Worm (Caenorhabditis elegans) whole organism, dauer: Measurements from ENCODE around the gene mspn-1.

Experiments used
- unc-62 ChIP-seq: sonication (generic microtip); optimal IDR thresholded peaks from 2 replicates; lab custom pipeline; 2017; ENCODE audit warnings: missing biosample characterization, missing genetic modification reagents, missing genetic modification characterization

mspn-1 gene

DNA sequence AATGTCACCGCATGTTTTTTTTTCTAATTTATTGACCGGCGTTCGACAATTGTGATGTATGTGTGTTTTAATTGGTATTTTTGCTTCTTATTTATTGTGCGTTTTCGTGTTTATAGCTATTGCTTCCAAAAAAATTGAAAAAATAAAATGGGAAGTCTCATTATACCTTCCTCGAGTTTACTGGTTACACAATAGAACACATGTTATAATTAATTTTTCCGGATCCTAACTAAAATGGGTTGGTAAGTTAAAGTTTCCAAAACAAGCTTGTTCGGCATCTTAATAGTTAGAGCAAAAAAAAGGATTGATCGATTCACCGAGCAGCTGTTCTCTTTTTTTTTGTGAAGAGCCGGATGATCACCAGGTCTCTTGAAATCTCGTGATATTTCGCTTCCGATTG lies 22.3 kb upstream of the mspn-1 start, which contains the start of gene ttr-54:
Gene ttr-54, plus strand, starts transcription at position 301 of the 400 bp plus-strand sequence.
- TF ChIP-seq unc-62 (GFP tag; lab: Kevin White, UChicago) = no peak

DNA sequence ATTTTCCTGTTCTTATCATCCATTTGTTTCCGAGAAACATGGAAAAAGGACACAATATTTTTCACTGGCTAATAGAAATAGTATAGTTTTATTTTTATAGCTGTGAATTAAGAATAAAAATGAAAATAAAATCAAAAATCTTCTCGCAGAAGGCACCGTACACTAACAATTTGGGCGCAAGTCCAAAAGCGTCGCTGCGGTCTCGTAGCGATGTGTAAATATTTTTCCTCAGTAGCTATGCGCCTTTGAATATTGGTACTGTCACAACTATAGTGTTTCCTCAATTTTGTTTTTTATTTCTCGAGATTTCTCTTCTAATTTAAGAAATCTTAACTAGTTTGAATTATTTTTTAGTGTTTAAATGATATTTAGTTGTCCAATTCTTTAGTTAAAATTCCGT lies 20.7 kb upstream of the mspn-1 start:
- TF ChIP-seq unc-62 (GFP tag; lab: Kevin White, UChicago) = no peak

DNA sequence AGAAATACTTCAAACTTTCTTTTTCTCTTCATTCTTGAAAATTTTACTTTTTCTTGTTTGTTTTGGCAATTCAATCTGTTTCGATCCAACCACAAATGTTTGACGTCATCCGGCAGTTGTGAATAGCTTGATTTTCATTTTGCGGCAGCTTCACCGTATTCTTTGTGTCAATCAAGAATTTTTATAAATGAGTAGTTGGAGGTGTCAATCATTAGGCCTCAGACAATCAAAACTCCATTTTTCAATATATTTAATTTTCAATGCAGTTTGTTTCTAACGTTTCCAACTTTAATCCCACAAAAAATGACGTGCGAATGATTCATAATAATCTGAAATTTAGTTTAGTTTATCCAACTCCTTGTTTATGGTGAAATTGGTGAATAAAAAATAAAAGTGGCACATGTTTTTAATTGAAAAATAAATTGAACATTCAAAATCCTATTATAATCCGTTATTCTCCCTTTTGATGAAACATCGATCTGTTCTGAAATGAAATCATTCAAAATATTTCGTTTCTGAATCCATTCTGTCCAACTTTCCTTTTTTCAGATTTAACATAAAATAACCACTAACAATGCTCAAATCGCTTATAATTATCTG lies 20.2 kb upstream of the mspn-1 start, which contains the start of gene ttr-53:
Gene ttr-53, plus strand, starts transcription at position 550 of the 600 bp plus-strand sequence.
- TF ChIP-seq unc-62 (GFP tag; lab: Kevin White, UChicago) = no peak

DNA sequence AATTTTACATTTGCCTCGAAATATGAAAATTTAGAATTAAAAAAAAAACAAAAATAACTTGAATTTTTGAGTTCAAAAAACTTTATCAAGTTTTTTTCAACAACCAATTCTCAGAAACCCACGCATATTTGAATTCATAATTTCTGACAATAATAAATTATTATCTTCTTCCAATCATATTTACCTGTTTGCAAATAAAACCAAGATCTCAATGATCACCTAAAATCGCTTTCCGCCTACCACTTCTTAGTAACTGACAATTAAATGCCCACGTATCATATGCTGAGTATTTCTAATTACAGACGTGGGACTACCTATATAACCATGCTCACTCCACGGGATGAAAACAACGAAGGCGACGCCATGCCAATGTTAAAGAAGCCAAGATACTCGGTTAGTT lies 16.1 kb upstream of the mspn-1 start, which contains the start of gene pps-1:
Gene pps-1, plus strand, starts transcription at position 301 of the 400 bp plus-strand sequence.
- no peak for TF ChIP-seq unc-62 (GFP tag; lab: Kevin White, UChicago)

DNA sequence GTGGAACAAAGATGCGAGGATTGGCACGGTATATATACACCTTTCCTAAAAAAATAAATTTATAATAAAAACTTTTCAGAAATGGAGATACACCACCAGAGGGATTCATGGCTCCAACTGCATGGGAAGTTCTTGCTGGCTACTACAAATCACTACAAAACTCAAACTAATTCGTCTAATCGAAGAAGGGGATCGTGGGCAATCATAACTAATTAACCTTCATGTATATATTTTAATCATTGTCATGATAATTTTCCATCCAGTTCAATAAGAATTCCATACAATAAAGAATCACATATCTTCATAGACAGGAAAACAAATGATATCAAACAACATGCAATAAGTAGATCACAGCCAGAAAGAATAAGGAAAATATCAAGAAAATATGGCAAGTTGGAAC lies 13.7 kb upstream of the mspn-1 start:
- no peak for TF ChIP-seq unc-62 (GFP tag; lab: Kevin White, UChicago)

DNA sequence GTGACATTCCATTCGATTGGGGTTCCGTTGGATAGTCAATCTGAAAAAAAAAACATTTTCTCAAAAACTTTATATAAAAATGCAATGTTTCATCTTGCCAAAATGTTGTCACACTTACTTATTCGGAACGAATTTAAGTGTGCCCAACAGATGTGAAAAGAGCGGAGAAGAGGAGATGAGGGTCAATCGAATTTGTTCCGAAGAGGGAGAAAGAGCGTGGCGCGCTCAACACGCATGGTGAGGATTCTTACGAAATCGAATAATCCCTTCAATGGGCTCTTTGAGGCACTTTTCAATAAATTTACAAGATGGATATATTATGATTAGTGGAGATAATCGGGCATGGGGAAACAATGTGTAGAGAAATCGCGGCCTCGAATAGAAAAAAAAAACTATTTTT lies 7.0 kb upstream of the mspn-1 start:
- no peak for TF ChIP-seq unc-62 (GFP tag; lab: Kevin White, UChicago)

DNA sequence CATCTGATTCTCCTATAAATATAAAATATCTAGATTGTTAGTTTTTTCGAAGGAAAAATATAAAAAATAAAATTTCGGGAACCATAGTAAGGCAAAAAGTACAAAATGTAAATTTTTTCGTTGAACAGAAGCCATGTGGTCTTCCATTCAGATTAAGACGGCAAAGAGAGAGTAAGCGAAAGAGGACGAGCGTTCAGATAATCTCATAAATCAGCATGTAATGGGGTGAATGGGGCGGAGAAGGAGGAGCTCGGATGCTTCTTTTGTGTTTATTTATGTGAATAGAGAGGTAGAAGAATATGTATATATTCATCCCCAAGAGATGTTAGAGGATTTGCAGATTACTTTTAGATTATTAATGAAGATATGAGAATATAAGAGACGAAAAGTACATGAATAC lies 3.4 kb upstream of the mspn-1 start, which contains the start of gene pxf-1:
Gene pxf-1, minus strand, starts transcription at position 14 of the 400 bp plus-strand sequence.
- TF ChIP-seq unc-62 (GFP tag; lab: Kevin White, UChicago) = no peak

DNA sequence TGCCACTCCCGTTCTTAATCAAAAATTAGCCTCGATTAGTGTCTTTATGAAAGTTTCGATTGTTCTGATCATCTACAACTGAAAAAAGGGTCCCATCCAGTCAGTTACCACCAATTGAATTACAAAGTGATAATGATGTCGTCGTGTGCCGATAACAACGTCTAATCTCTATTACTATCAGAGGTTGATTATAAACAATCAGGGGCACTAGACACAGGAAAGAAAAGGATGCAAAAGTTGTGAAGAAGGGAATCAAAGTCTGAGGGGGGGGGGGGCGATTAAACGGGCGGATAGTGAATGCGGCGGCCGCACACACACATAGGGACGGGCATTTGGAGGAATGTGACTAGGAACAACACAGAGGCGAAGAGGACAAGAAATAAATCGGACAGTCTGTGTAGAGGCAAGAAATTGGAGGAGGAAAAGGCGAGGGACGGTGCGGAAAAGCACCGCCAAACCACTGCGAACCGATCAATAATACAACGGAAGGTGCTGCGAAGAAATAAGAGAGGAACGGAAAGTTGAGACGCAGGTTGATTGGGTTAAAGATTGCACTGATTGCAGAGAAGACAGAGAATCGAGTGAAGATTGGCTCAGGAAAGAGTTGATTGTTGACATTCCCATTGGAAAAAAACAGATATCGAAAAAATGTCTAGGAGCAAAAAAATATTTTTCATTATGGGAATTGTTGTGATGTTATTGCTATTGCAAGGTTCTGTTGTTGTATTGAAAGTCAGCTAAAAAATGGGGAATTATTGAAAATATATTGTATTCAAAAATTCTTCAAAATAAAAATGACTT lies 2.6 kb upstream of the mspn-1 start:
- no peak for TF ChIP-seq unc-62 (GFP tag; lab: Kevin White, UChicago)

DNA sequence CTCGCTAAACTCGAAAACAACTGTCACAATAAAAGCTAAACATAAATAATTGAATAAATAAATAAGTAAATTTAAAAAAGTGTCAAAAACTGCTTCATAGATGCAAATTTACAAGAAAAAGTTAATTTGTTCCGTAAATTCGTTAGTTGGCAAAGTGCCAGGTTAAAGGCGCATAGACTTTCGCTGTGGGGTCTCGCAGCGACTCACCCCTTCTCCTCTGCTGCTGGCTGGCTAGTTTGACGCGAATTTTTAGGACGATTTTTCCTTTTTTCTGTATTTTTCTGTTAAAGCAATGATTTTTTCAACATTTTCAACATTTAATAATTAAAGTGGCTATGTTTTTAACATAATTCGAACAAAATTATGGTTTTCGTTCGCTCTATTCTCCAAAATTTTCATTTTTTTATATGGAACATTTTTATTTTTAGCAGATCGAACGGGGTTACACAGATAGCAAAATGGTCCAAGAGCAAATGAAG lies 1.5 kb upstream of the mspn-1 start, which contains the start of gene rack-1:
Gene rack-1, plus strand, starts transcription at position 429 of the 479 bp plus-strand sequence.
- no peak for TF ChIP-seq unc-62 (GFP tag; lab: Kevin White, UChicago)

DNA sequence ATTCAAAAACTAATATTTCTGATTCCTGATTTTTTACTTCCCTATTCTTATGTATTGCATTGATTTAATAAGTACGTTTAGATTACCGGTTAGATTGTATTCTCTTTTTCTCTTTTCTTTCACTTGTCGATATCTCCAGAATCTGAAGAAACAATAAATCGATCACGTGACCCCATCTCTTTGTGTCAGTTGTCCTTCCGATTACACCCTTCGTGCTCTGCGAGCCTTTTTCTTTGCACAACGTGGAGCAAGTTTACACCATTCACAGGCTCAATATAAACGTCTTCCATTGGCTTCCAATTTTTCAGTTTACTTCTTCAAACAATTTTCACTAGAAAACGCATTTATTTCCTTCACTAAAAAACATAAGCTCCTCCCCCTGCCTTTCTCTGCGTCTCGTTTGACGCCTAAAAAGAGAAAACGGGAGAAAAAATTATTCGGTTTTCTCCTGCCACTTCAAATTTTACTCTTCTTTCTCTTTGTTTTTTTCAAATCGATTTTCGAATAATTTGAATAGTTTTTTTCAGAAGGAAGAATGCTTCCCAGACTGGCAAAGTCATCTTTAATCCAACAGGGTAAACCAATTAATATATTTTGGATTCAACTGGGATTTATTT lies 2.5 kb downstream of the mspn-1 start, which contains the start of gene gta-1:
Gene gta-1, plus strand, starts transcription at position 528 of the 617 bp plus-strand sequence.
- no peak for TF ChIP-seq unc-62 (GFP tag; lab: Kevin White, UChicago)

DNA sequence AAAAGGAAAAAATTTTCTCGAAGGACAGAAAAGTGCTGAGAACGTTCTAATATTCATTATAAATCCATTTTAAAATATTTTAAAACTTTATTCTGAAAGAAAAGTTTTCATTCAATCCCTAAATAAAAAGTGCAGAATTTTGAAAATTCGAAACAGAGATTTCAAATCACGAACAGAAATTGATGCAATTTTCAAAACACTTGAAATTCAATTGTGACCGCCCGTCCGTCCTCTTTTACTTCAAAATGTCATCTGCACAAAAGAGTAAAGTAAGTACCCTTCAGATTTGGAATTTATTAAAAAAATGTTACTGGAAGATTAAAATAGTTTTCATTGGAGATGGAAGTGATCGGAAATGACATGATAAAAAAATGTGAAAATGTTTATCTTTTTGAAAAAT lies 10.7 kb downstream of the mspn-1 start:
- TF ChIP-seq unc-62 (GFP tag; lab: Kevin White, UChicago) = no peak

DNA sequence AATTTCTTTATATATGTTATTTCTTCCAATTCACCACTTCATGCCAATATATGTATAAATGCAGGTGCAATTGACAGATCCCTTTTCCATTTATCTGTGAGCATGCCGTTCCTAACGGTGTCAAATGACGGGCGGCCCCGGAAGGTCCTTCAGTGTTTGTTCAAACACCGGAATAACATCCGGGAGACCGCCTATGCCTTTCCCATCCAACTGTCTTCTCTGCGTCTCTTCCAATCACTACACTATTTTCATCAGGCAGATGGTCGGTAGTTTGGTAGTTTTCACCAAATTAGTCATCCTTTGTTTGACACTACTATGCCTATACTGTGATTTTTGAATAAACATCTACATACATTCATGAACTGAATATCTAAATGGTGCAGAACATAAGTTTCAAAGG lies 12.8 kb downstream of the mspn-1 start:
- TF ChIP-seq unc-62 (GFP tag; lab: Kevin White, UChicago) = no peak

DNA sequence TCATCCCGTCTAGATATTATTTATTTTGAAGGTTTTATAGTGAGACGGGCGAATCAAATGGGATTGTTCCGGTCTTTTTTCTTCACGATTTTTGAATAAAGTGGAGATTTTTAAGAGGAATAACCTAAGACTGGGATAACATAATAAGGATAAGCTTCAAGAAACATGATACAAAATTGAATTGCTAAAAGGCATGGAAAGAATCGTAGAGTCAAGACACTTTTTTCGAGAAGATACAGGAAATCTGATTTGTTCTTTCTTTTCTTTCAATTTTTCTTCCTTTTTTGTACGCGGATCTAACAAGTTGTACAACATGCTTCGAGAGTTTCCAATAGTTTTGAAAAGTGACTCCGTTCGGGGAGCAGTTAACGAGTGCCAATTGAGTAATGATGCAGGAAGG lies 13.7 kb downstream of the mspn-1 start:
- TF ChIP-seq unc-62 (GFP tag; lab: Kevin White, UChicago) = no peak

DNA sequence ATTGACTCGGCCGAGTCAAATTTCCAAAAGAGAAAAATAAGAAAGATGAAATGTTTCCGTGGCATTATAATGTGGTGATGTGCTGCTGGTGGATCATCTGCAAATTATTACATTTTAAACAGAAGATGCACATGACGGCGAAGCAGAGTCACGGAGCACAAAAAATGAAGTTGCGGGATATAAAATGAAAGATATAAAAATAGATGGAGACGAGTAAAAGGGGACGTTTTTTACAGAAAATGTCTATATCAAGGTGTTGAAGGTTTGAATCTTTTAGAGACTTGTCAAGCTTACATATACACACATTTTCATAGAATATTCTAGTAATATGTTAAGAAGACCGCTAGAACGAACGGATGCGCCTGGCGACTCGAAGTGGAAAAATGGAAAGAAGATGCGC lies 16.6 kb downstream of the mspn-1 start, which contains the start of gene ptrg-1:
Gene ptrg-1, minus strand, starts transcription at position 101 of the 400 bp plus-strand sequence.
- no peak for TF ChIP-seq unc-62 (GFP tag; lab: Kevin White, UChicago)

DNA sequence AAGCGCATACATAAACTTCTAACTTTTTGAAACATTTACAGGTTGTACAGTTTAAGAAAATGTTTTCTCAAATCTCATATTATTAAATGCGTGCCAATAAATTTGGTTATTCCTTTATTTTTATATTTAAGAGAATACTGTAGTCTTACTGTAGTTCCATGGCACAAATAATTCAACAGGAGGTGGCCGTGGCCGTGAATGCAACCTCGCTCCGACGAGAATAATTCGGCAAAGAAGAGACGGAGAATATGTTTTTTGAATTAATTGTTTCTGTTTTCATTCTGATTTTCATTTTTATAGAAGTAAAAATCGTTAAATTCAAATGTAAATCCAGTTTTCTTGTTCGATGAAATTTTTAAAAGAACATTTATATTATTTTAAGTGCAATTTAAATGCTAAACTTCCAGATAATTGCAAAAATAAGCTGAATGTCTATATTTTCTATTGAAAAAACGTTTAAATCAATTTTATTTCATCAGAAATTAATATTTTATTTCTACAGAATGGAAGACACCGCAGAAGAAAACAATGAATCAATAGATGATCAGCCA lies 19.6 kb downstream of the mspn-1 start, which contains the start of gene gon-4:
Gene gon-4, plus strand, starts transcription at position 501 of the 551 bp plus-strand sequence.
- no peak for TF ChIP-seq unc-62 (GFP tag; lab: Kevin White, UChicago)
